Worm (Caenorhabditis elegans): ENCODE measurements around the gene F19D8.2.

The F19D8.2 gene

DNA sequence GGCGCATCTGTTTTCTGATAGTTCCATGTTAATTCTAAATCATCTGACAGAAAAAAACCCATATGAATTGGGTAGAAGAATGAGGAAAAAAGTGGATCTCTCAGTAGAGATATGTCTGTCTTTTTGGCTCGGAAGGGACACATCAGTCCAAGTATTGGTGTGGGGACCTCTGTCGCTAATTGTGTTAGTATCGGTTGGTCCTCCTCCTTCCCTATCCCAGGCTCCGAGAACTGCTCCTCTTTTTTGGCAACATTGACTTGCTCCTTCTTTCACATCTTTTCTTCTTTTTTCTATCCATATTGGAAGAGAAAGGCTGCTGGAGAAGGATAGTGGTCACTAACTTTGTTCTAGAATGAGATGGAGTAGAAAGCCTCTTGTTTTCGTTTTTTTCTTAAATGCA lies 41.7 kb downstream of the F19D8.2 start:
- TF ChIP-seq ama-1 (optimal IDR thresholded peaks at IDR 0.05), result no peak
- TF ChIP-seq ama-1 (GFP tag; optimal IDR thresholded peaks at IDR 0.05), result no peak
- TF ChIP-seq zfh-2 (GFP tag; conservative IDR thresholded peaks at IDR 0.05), result no peak
- no peak for TF ChIP-seq dpff-1 (tag; optimal IDR thresholded peaks at IDR 0.05)
- TF ChIP-seq chd-7 (tag; optimal IDR thresholded peaks at IDR 0.05), result no peak
- no peak for TF ChIP-seq F55B11.4 (tag; optimal IDR thresholded peaks at IDR 0.05; ENCODE audit: borderline replicate concordance, insufficient read depth)
- no peak for TF ChIP-seq somi-1 (GFP tag; optimal IDR thresholded peaks at IDR 0.05)
- no peak for TF ChIP-seq C06A6.2 (GFP tag; conservative IDR thresholded peaks at IDR 0.05)
- no peak for TF ChIP-seq ceh-27 (GFP tag; optimal IDR thresholded peaks at IDR 0.05)

DNA sequence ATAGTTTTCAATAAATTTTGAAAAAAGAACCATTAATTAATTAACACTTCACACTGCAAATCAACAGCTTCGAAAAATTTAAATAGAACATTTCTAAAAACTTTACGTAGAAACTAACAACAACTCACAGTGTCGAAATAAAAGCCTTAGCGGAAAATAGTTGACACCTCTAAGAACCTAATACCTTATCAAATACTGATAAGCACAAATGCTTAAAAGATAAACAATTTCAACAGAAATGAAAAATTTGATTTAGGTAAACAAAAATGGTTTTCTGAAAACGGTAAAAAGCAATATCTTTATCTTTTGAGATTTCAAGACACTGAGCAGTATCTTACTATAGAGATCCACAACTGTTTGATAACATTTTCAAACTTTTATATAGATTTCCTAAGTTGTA lies 42.6 kb downstream of the F19D8.2 start:
- TF ChIP-seq hrde-1 (tag; optimal IDR thresholded peaks at IDR 0.05; ENCODE audit: borderline replicate concordance) (no peak), unc-130 (GFP tag; optimal IDR thresholded peaks at IDR 0.05) (no peak), B0035.1 (tag; optimal IDR thresholded peaks at IDR 0.05) (no peak), F33H1.4 (GFP tag; IDR thresholded peaks at IDR 0.05) (no peak), madf-6 (GFP tag; IDR thresholded peaks at IDR 0.05) (no peak), dox-1 (GFP tag; IDR thresholded peaks at IDR 0.05) (no peak), nfya-2 (GFP tag; IDR thresholded peaks at IDR 0.05) (no peak), cebp-1 (GFP tag; IDR thresholded peaks at IDR 0.05) (no peak), cebp-1 (tag; optimal IDR thresholded peaks at IDR 0.05) (no peak), dpl-1 (GFP tag; optimal IDR thresholded peaks at IDR 0.05) (no peak), sdz-38 (tag; optimal IDR thresholded peaks at IDR 0.05) (no peak), hlh-12 (tag; optimal IDR thresholded peaks at IDR 0.05) (no peak)

DNA sequence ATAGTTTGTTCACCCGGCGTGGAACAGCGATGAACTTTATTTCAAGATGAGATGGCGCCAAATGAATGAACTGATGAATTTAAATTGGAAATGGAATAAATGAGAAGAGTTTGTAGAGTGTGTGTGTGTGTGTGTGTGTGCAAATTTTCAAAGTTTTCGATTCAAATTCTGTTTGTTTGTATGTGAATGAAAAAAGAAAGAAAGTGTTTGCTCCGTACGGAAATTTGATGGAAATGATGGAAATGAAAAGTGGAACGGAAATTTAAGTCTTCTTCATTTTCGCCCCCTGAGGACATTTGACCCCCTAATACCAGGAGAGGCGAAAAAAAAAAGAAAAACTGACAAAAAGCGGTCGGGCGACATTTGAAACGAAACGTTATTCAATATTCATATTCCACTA lies 43.9 kb downstream of the F19D8.2 start:
- no peak for TF ChIP-seq ekl-4 (GFP tag; IDR thresholded peaks at IDR 0.05)
- TF ChIP-seq F33H1.4 (GFP tag; IDR thresholded peaks at IDR 0.05), result no peak
- no peak for TF ChIP-seq ceh-79 (tag; optimal IDR thresholded peaks at IDR 0.05)
- no peak for TF ChIP-seq F39B2.1 (GFP tag; IDR thresholded peaks at IDR 0.05)
- TF ChIP-seq tbp1 (GFP tag; optimal IDR thresholded peaks at IDR 0.05), result no peak
- TF ChIP-seq atf-7 (tag; optimal IDR thresholded peaks at IDR 0.05), result no peak
- no peak for TF ChIP-seq zfh-2 (GFP tag; conservative IDR thresholded peaks at IDR 0.05)
- no peak for TF ChIP-seq hmg-20 (GFP tag; IDR thresholded peaks at IDR 0.05)
- no peak for TF ChIP-seq repo-1 (tag; optimal IDR thresholded peaks at IDR 0.05)
- TF ChIP-seq T26A5.8 (tag; optimal IDR thresholded peaks at IDR 0.05), result no peak
- no peak for TF ChIP-seq snpc-1.1 (tag; optimal IDR thresholded peaks at IDR 0.05; ENCODE audit: insufficient read depth)
- TF ChIP-seq ama-1 (optimal IDR thresholded peaks at IDR 0.05), result no peak
- TF ChIP-seq ama-1 (GFP tag; optimal IDR thresholded peaks at IDR 0.05), result no peak
- no peak for TF ChIP-seq lag-1 (GFP tag; IDR thresholded peaks at IDR 0.05)
- TF ChIP-seq C06A6.2 (GFP tag; conservative IDR thresholded peaks at IDR 0.05), result no peak
- no peak for TF ChIP-seq aptf-3 (GFP tag; IDR thresholded peaks at IDR 0.05)
- TF ChIP-seq Y53G8AR.9 (GFP tag; conservative IDR thresholded peaks at IDR 0.05), result no peak
- TF ChIP-seq lin-26 (GFP tag; IDR thresholded peaks at IDR 0.05), result no peak
- TF ChIP-seq him-1 (tag; optimal IDR thresholded peaks at IDR 0.05), result no peak

DNA sequence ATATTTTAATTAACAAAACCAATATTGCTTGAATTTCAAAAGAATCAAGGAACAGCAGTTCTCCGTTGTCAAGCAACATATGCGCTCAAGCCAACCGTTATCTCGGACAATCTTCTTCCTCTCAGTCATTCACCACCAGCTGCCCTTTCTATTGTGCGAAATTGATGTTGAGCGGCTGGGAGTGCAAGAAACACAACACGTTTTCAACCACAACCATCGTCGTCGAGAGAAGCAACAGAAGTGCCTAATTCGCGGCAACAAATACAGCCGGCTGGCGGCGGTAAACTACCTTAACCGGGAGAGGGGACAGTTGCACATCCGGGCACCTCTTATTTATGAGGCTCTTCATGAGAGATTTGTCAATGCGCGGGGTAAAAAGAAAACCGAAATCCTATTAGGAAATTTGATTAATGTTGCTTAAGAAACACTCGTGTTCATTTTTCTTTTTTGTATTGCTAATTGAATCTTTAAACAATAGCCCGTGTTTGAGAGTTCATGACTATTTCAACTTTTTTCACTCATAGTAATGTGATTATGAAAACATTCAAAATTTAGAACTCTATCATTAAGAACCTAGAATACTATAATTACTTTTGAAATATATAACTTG lies 47.6 kb downstream of the F19D8.2 start:
- no peak for TF ChIP-seq pha-4 (tag; optimal IDR thresholded peaks at IDR 0.05)
- TF ChIP-seq repo-1 (tag; optimal IDR thresholded peaks at IDR 0.05), result no peak

All from whole organism, young adult.